Worm (Caenorhabditis elegans): ENCODE results near the gene crh-2.

crh-2 gene

ce11 chrII:5180272-5180671 is 7.1 kb downstream of the crh-2 start:
- TF ChIP-seq elt-2 (tag; optimal IDR thresholded peaks at IDR 0.05) (no peak), egl-5 (tag; optimal IDR thresholded peaks at IDR 0.05) (no peak), tbx-2 (tag; optimal IDR thresholded peaks at IDR 0.05) (no peak), lin-39 (tag; optimal IDR thresholded peaks at IDR 0.05) (no peak), egl-27 (tag; optimal IDR thresholded peaks at IDR 0.05) (no peak), ama-1 (optimal IDR thresholded peaks at IDR 0.05) (peak; percentile 48)

ce11 chrII:5178609-5179008 is 8.8 kb downstream of the crh-2 start:
- TF ChIP-seq hmg-11 (tag; optimal IDR thresholded peaks at IDR 0.05) (no peak), nhr-77 (tag; optimal IDR thresholded peaks at IDR 0.05) (no peak), pha-4 (tag; optimal IDR thresholded peaks at IDR 0.05) (no peak), elt-2 (tag; optimal IDR thresholded peaks at IDR 0.05) (peak; percentile 28), lsy-12 (tag; optimal IDR thresholded peaks at IDR 0.05) (no peak), ama-1 (optimal IDR thresholded peaks at IDR 0.05) (peak; percentile 23), nhr-43 (tag; optimal IDR thresholded peaks at IDR 0.05; ENCODE audit: poor library complexity, severe bottlenecking) (peak; percentile 36), elt-3 (tag; optimal IDR thresholded peaks at IDR 0.05) (no peak)

DNA sequence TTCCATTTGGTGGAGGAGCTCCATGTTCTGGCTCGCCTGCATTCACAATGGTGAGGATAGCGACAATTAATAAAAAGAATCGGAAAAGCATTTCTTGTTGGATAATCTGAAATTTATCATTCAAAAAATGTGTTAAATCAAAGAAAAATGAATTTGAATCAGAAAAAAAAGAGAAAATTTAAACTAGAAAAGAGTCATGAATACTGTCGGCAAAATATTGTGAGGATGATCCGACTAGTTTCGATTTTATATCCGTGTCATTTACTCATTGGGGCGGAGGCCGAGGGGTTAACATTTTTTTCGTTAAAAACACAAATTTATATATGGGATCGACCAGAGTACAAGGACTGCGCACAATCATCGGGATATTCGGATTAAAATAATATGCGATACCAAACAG is 9.5 kb downstream of the crh-2 start, which contains the start of gene C27D6.12:
Gene C27D6.12, minus strand, starts transcription at position 101 of the 400 bp plus-strand sequence.
- TF ChIP-seq elt-3 (tag; optimal IDR thresholded peaks at IDR 0.05) = no peak
- no peak for TF ChIP-seq fos-1 (tag; optimal IDR thresholded peaks at IDR 0.05)
- no peak for TF ChIP-seq pqm-1 (tag; optimal IDR thresholded peaks at IDR 0.05)
- no peak for TF ChIP-seq hmg-11 (tag; optimal IDR thresholded peaks at IDR 0.05)
- TF ChIP-seq nfya-1 (tag; optimal IDR thresholded peaks at IDR 0.05; ENCODE audit: insufficient read depth) = no peak
- no peak for TF ChIP-seq ceh-9 (tag; optimal IDR thresholded peaks at IDR 0.05)
- TF ChIP-seq fkh-2 (tag; optimal IDR thresholded peaks at IDR 0.05) = no peak
- no peak for TF ChIP-seq ceh-16 (tag; optimal IDR thresholded peaks at IDR 0.05)
- TF ChIP-seq ZK546.5 (tag; optimal IDR thresholded peaks at IDR 0.05) = no peak
- TF ChIP-seq zag-1 (tag; optimal IDR thresholded peaks at IDR 0.05) = no peak
- TF ChIP-seq ama-1 (optimal IDR thresholded peaks at IDR 0.05) = no peak
- TF ChIP-seq lin-39 (tag; optimal IDR thresholded peaks at IDR 0.05) = no peak
- no peak for TF ChIP-seq pha-4 (tag; optimal IDR thresholded peaks at IDR 0.05)
- no peak for TF ChIP-seq ceh-28 (tag; optimal IDR thresholded peaks at IDR 0.05)
- TF ChIP-seq unc-62 (GFP tag; optimal IDR thresholded peaks at IDR 0.05) = no peak
- TF ChIP-seq nhr-237 (tag; optimal IDR thresholded peaks at IDR 0.05) = no peak
- no peak for TF ChIP-seq ztf-11 (tag; optimal IDR thresholded peaks at IDR 0.05)
- TF ChIP-seq elt-2 (tag; optimal IDR thresholded peaks at IDR 0.05) = no peak

ce11 chrII:5176934-5177333 is 10.4 kb downstream of the crh-2 start:
- TF ChIP-seq nhr-76 (tag; optimal IDR thresholded peaks at IDR 0.05) (no peak), ceh-82 (tag; optimal IDR thresholded peaks at IDR 0.05) (no peak), pha-4 (tag; optimal IDR thresholded peaks at IDR 0.05) (no peak), ztf-11 (tag; optimal IDR thresholded peaks at IDR 0.05) (no peak), elt-2 (tag; optimal IDR thresholded peaks at IDR 0.05) (no peak), nhr-67 (tag; optimal IDR thresholded peaks at IDR 0.05) (no peak)

DNA sequence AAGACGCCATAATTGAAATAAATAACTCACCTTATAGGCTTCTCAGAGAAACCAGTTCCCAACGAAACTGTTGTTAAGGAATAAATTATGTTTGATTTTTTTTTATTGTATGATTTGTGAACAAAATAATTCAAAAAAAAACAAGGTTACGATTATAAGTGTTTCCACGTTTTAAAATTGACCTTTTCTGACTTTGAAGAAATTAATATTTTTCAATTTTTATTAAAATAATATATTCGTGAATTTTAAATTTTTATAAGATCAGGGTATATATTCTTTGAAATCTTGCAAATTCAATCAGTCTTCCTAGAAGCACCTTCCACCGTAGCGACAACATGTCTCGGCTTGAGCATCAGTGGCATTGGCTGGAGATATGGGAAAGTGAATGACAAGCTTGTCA is 13.0 kb downstream of the crh-2 start, which contains the start of gene C27D6.3:
Gene C27D6.3, minus strand, starts transcription at position 101 of the 400 bp plus-strand sequence.
- TF ChIP-seq pqm-1 (tag; optimal IDR thresholded peaks at IDR 0.05) (no peak), snpc-4 (tag; optimal IDR thresholded peaks at IDR 0.05) (no peak), jun-1 (tag; optimal IDR thresholded peaks at IDR 0.05) (no peak), hmg-11 (tag; optimal IDR thresholded peaks at IDR 0.05) (no peak), sea-2 (GFP tag; optimal IDR thresholded peaks at IDR 0.05) (no peak), nhr-11 (tag; optimal IDR thresholded peaks at IDR 0.05) (no peak), unc-39 (tag; optimal IDR thresholded peaks at IDR 0.05) (no peak), egl-5 (tag; optimal IDR thresholded peaks at IDR 0.05) (no peak)

- TF ChIP-seq ceh-28 (tag; optimal IDR thresholded peaks at IDR 0.05) (no peak), nhr-76 (tag; optimal IDR thresholded peaks at IDR 0.05) (no peak), sea-2 (GFP tag; optimal IDR thresholded peaks at IDR 0.05) (no peak), nhr-11 (tag; optimal IDR thresholded peaks at IDR 0.05) (no peak), nhr-25 (tag; optimal IDR thresholded peaks at IDR 0.05) (no peak), pqm-1 (tag; optimal IDR thresholded peaks at IDR 0.05) (no peak), ztf-11 (tag; optimal IDR thresholded peaks at IDR 0.05) (no peak), nhr-237 (tag; optimal IDR thresholded peaks at IDR 0.05) (no peak), mml-1 (tag; optimal IDR thresholded peaks at IDR 0.05) (no peak)
Measured at ce11 chrII:5172451-5172850, 14.9 kb downstream of the crh-2 start, which contains the start of gene C27D6.1. Gene C27D6.1, plus strand, starts transcription at chrII:5172751.
